Worm (Caenorhabditis elegans) whole organism, L2 larva: ENCODE data around the gene R08E5.1.

ENCODE experiments used
- ZK546.5 ChIP-seq: sonication (generic microtip); optimal IDR thresholded peaks from 2 replicates; lab custom pipeline; 2017; ENCODE audit warnings: missing biosample characterization, missing genetic modification characterization
- ceh-16 ChIP-seq: fragments of 150-350 bp; optimal IDR thresholded peaks from 2 replicates; lab custom pipeline; 2014; ENCODE audit warnings: missing biosample characterization, missing genetic modification characterization
- fos-1 ChIP-seq: fragments of 150-350 bp; optimal IDR thresholded peaks from 2 replicates; lab custom pipeline; 2014; ENCODE audit warnings: missing biosample characterization, missing genetic modification characterization
- lin-13 ChIP-seq: fragments of 150-350 bp; optimal IDR thresholded peaks from 2 replicates; lab custom pipeline; 2014; ENCODE audit warnings: missing biosample characterization, missing genetic modification reagents, missing genetic modification characterization
- lsy-2 ChIP-seq, 2 experiments: fragments of 150-350 bp in 1 of 2; sonication (generic microtip) in 1 of 2; optimal IDR thresholded peaks; 2 replicates each; lab custom pipeline; 2014 to 2017; ENCODE audit warnings: missing biosample characterization in 2 of 2, missing genetic modification characterization in 2 of 2
- nhr-23 ChIP-seq: fragments of 150-350 bp; optimal IDR thresholded peaks from 2 replicates; lab custom pipeline; 2014; ENCODE audit warnings: missing biosample characterization, missing genetic modification reagents, missing genetic modification characterization
- nhr-77 ChIP-seq: fragments of 150-350 bp; optimal IDR thresholded peaks from 2 replicates; lab custom pipeline; 2014; ENCODE audit warnings: missing biosample characterization, missing genetic modification characterization
- skn-1 ChIP-seq: sonication (generic microtip); optimal IDR thresholded peaks from 2 replicates; lab custom pipeline; 2017; ENCODE audit warnings: missing biosample characterization, missing genetic modification characterization
- sma-3 ChIP-seq: sonication (generic microtip); optimal IDR thresholded peaks from 2 replicates; lab custom pipeline; 2016; ENCODE audit warnings: missing genetic modification reagents, missing genetic modification characterization, missing compliant biosample characterization
- zag-1 ChIP-seq: fragments of 150-350 bp; optimal IDR thresholded peaks from 2 replicates; lab custom pipeline; 2014; ENCODE audit warnings: missing biosample characterization, missing genetic modification characterization

DNA sequence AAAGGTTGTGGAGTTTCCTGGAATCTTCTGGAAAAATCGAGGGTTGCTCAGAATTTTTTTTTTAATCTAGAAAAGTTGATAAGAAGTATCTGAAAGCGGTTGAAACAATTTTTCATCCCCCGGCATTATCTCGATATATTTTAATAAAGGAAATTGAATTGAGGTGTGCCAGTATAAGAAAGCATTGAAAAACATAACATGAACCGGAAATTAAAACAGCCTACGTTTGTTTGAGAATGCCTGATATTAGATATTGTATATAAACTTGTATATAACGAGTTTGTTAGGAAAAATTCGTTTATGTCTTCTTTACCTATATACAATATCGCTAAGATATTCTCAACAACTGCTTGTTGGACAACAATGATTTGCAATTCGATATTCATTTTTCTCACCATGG is 46.5 kb downstream of the R08E5.1 start, which contains the start of gene str-30:
- TF ChIP-seq lin-13 (GFP tag; lab: Kevin White, UChicago) = no peak
- TF ChIP-seq ceh-16 (tag; lab: Kevin White, UChicago) = no peak
- no peak for TF ChIP-seq sma-3
- no peak for TF ChIP-seq nhr-77 (tag; lab: Kevin White, UChicago)
- no peak for TF ChIP-seq fos-1
- no peak for TF ChIP-seq lsy-2 (tag; optimal IDR thresholded peaks at IDR 0.05; lab: Kevin White, UChicago)
- TF ChIP-seq nhr-23 (tag; lab: Kevin White, UChicago) = no peak
- no peak for TF ChIP-seq skn-1
- no peak for TF ChIP-seq zag-1 (tag; lab: Kevin White, UChicago)
- no peak for TF ChIP-seq ZK546.5
